Worm (Caenorhabditis elegans): ENCODE results near the gene tnt-4.

ce11 chrV:1986954-1987353, 5.8 kb downstream of the tnt-4 start, which contains the start of gene T08B1.1:
- TF ChIP-seq nhr-77 (tag; optimal IDR thresholded peaks at IDR 0.05), result no peak
- no peak for TF ChIP-seq nfya-1 (tag; optimal IDR thresholded peaks at IDR 0.05; ENCODE audit: insufficient read depth)
- TF ChIP-seq nhr-12 (tag; optimal IDR thresholded peaks at IDR 0.05), result no peak
- TF ChIP-seq ceh-82 (tag; optimal IDR thresholded peaks at IDR 0.05), result no peak
- no peak for TF ChIP-seq snpc-4 (tag; optimal IDR thresholded peaks at IDR 0.05)
- no peak for TF ChIP-seq fkh-10 (GFP tag; optimal IDR thresholded peaks at IDR 0.05)
- no peak for TF ChIP-seq eor-1 (tag; optimal IDR thresholded peaks at IDR 0.05)
- TF ChIP-seq sea-2 (GFP tag; optimal IDR thresholded peaks at IDR 0.05), result no peak
- no peak for TF ChIP-seq skn-1 (tag; optimal IDR thresholded peaks at IDR 0.05)
- no peak for TF ChIP-seq lsy-12 (tag; optimal IDR thresholded peaks at IDR 0.05)
- TF ChIP-seq nhr-28 (tag; optimal IDR thresholded peaks at IDR 0.05), result no peak
- no peak for TF ChIP-seq unc-62 (GFP tag; optimal IDR thresholded peaks at IDR 0.05)

Data from whole organism, L3 larva.